Fruit fly (Drosophila melanogaster): ENCODE measurements around the gene CG31909.

Gene CG31909

DNA sequence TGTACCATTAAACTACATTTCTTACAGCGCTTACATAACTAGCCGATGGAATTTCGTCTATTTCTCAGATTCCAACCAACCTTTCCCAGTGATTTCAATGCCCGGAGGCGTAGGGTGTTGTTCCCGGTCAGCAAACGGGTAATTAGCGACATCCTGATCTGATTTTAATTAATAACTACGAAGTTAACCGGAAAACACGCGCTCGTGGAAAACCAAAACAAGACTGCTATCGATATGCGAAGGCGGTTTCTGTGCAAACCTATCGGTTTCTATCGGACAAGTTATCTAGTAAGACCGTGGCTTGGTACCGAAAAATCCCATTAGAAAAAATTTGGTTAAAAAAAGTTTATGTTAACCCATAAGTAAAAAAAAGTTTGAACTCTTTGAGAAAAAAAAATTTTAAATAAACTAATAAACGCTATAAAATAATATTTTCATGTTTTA lies 34.5 kb upstream of the CG31909 start, which contains the start of gene mEFG1 (continued):
- TF ChIP-seq H2.0 (GFP tag; IDR thresholded peaks at IDR 0.05) (no peak), CG15269 (tag; optimal IDR thresholded peaks at IDR 0.05) (peak; percentile 22), CG14710 (tag; optimal IDR thresholded peaks at IDR 0.05) (peak; percentile 28), vnd (GFP tag; IDR thresholded peaks at IDR 0.05; ENCODE audit: partially characterized antibody) (peak; percentile 67), pan (optimal IDR thresholded peaks at IDR 0.05) (no peak), pan (GFP tag; optimal IDR thresholded peaks at IDR 0.05 in 1 of 2, IDR thresholded peaks at IDR 0.05 in 1 of 2) (peak in 1 of 2 experiments; percentile 21), Rx (GFP tag; IDR thresholded peaks at IDR 0.05) (no peak), zfh1 (GFP tag; IDR thresholded peaks at IDR 0.05) (no peak), CG10543 (GFP tag; optimal IDR thresholded peaks at IDR 0.05) (no peak), seq (GFP tag; IDR thresholded peaks at IDR 0.05) (no peak), HmgZ (tag; optimal IDR thresholded peaks at IDR 0.05) (no peak), trh (GFP tag; optimal IDR thresholded peaks at IDR 0.05) (no peak), CG7556 (GFP tag; optimal IDR thresholded peaks at IDR 0.05) (no peak), HLH54F (GFP tag; optimal IDR thresholded peaks at IDR 0.05) (no peak), Poxn (GFP tag; IDR thresholded peaks at IDR 0.05) (no peak), z (GFP tag; IDR thresholded peaks at IDR 0.05) (no peak), Nf-YC (tag; optimal IDR thresholded peaks at IDR 0.05) (no peak), ftz-f1 (GFP tag; optimal IDR thresholded peaks at IDR 0.05) (no peak), CG4424 (GFP tag; optimal IDR thresholded peaks at IDR 0.05) (no peak), Atf6 (GFP tag; IDR thresholded peaks at IDR 0.05) (no peak), peb (GFP tag; IDR thresholded peaks at IDR 0.05) (no peak), Dip2 (GFP tag; IDR thresholded peaks at IDR 0.05) (no peak), zen (tag; optimal IDR thresholded peaks at IDR 0.05) (peak; percentile 16), CG9437 (GFP tag; optimal IDR thresholded peaks at IDR 0.05) (no peak), CG17328 (GFP tag; IDR thresholded peaks at IDR 0.05) (no peak), gsb-n (tag; optimal IDR thresholded peaks at IDR 0.05) (no peak), Jarid2 (GFP tag; optimal IDR thresholded peaks at IDR 0.05) (no peak), CG10274 (GFP tag; optimal IDR thresholded peaks at IDR 0.05) (no peak), ewg (GFP tag; optimal IDR thresholded peaks at IDR 0.05) (no peak), B-H1 (GFP tag; IDR thresholded peaks at IDR 0.05) (no peak), CG3281 (GFP tag; optimal IDR thresholded peaks at IDR 0.05) (no peak), CG10209 (GFP tag; optimal IDR thresholded peaks at IDR 0.05) (no peak), Usf (GFP tag; optimal IDR thresholded peaks at IDR 0.05) (no peak), so (GFP tag; IDR thresholded peaks at IDR 0.05) (no peak), mirr (GFP tag; optimal IDR thresholded peaks at IDR 0.05) (no peak), unc-4 (GFP tag; IDR thresholded peaks at IDR 0.05; ENCODE audit: partially characterized antibody) (peak; percentile 75), dimm (GFP tag; IDR thresholded peaks at IDR 0.05) (no peak), CG32772 (GFP tag; IDR thresholded peaks at IDR 0.05) (no peak), lov (optimal IDR thresholded peaks at IDR 0.05) (no peak), lov (GFP tag; IDR thresholded peaks at IDR 0.05) (no peak), Dek (tag; optimal IDR thresholded peaks at IDR 0.05) (peak; percentile 25), pho (GFP tag; optimal IDR thresholded peaks at IDR 0.05) (no peak), CG2678 (tag; optimal IDR thresholded peaks at IDR 0.05) (no peak), HHEX (GFP tag; optimal IDR thresholded peaks at IDR 0.05) (no peak), Taf1 (GFP tag; IDR thresholded peaks at IDR 0.05) (no peak), E2f2 (GFP tag; IDR thresholded peaks at IDR 0.05) (peak; percentile 76), scrt (GFP tag; optimal IDR thresholded peaks at IDR 0.05) (no peak), CG17359 (tag; optimal IDR thresholded peaks at IDR 0.05) (peak; percentile 98), run (tag; optimal IDR thresholded peaks at IDR 0.05) (no peak), NC2β (GFP tag; optimal IDR thresholded peaks at IDR 0.05) (no peak), gt (GFP tag; IDR thresholded peaks at IDR 0.05) (no peak), CG3065 (GFP tag; optimal IDR thresholded peaks at IDR 0.05) (no peak)
